Worm (Caenorhabditis elegans): ENCODE results near the gene F32D1.8.
A peak's percentile ranks its signal among the peaks of the same experiment; 100 is the strongest.

Gene F32D1.8

DNA sequence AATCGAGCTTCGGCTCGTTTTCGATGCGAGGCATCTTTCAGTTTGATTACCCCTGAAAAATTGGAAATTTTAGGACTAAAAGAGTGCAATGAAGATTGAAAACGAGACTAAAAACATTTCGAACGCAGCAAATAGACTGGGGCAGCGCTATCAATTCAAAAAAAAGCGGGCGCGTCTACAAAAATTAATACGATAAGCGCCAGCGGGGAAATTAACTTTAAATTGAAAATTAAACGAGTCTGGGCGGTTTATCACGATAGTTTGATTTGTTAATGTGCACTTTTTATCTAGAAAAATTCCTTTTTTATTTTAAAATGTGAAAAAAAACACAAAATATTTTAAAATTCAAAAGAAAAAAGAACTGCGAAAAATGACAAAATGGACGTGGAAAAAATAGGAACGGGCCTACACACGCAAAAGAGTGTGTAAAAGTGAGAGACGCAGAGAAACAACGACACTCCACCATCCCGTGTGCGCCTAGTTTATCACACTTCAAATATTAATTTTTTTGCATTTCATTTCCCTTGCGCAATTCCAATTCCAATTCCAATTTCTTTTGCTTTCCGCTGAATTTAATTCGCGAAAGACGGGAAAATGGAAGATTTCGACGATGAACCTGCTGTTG lies 6.1 kb downstream of the F32D1.8 start, which contains the start of the genes gmpr-1 and fipp-1 (continued):
- TF ChIP-seq lsy-2 (tag; optimal IDR thresholded peaks at IDR 0.05) (peak; percentile 75 to 78), nhr-90 (tag; optimal IDR thresholded peaks at IDR 0.05; ENCODE audit: poor library complexity) (peak; percentile 78), hlh-4 (tag; optimal IDR thresholded peaks at IDR 0.05) (no peak), sptf-1 (tag; optimal IDR thresholded peaks at IDR 0.05) (no peak), nhr-20 (tag; optimal IDR thresholded peaks at IDR 0.05) (peak; percentile 69), elt-2 (tag; optimal IDR thresholded peaks at IDR 0.05) (peak; percentile 22), efl-1 (optimal IDR thresholded peaks at IDR 0.05) (peak; percentile 83 to 84), efl-1 (GFP tag; optimal IDR thresholded peaks at IDR 0.05 in 1 of 2) (peak; percentile 77 to 97), unc-98 (GFP tag; IDR thresholded peaks at IDR 0.05) (no peak), pag-3 (tag; optimal IDR thresholded peaks at IDR 0.05; ENCODE audit: borderline replicate concordance, insufficient read depth) (no peak), mef-2 (tag; optimal IDR thresholded peaks at IDR 0.05) (no peak), C04F5.9 (tag; optimal IDR thresholded peaks at IDR 0.05) (no peak), ztf-4 (tag; optimal IDR thresholded peaks at IDR 0.05) (no peak), swsn-7 (tag; optimal IDR thresholded peaks at IDR 0.05) (peak; percentile 77), ceh-82 (tag; optimal IDR thresholded peaks at IDR 0.05) (peak; percentile 33 to 71 (median 45)), F16B12.6 (tag; optimal IDR thresholded peaks at IDR 0.05) (peak; percentile 31), xbp-1 (tag; optimal IDR thresholded peaks at IDR 0.05) (peak; percentile 73), unc-86 (tag; optimal IDR thresholded peaks at IDR 0.05) (peak; percentile 67), tbx-2 (tag; optimal IDR thresholded peaks at IDR 0.05) (peak; percentile 71), snpc-4 (tag; optimal IDR thresholded peaks at IDR 0.05) (no peak), isw-1 (GFP tag; IDR thresholded peaks at IDR 0.05) (peak; percentile 52), pax-3 (tag; optimal IDR thresholded peaks at IDR 0.05) (no peak), hlh-17 (GFP tag; optimal IDR thresholded peaks at IDR 0.05; ENCODE audit: borderline replicate concordance) (no peak), mep-1 (tag; optimal IDR thresholded peaks at IDR 0.05) (peak; percentile 74), ceh-63 (GFP tag; optimal IDR thresholded peaks at IDR 0.05) (no peak), rnt-1 (tag; optimal IDR thresholded peaks at IDR 0.05) (peak; percentile 74), lin-13 (GFP tag; optimal IDR thresholded peaks at IDR 0.05) (no peak), dsc-1 (tag; optimal IDR thresholded peaks at IDR 0.05) (peak; percentile 57), ets-5 (GFP tag; IDR thresholded peaks at IDR 0.05) (no peak), lin-14 (GFP tag; optimal IDR thresholded peaks at IDR 0.05) (no peak), egl-27 (tag; optimal IDR thresholded peaks at IDR 0.05) (no peak), jun-1 (tag; optimal IDR thresholded peaks at IDR 0.05) (peak; percentile 33), zip-4 (GFP tag; optimal IDR thresholded peaks at IDR 0.05) (peak; percentile 21), vab-15 (tag; optimal IDR thresholded peaks at IDR 0.05) (no peak), nhr-84 (tag; optimal IDR thresholded peaks at IDR 0.05) (no peak), unc-130 (tag; optimal IDR thresholded peaks at IDR 0.05) (no peak), pqm-1 (tag; optimal IDR thresholded peaks at IDR 0.05) (no peak), ces-1 (GFP tag; optimal IDR thresholded peaks at IDR 0.05) (no peak), skn-1 (tag; optimal IDR thresholded peaks at IDR 0.05) (peak; percentile 54), elt-3 (tag; optimal IDR thresholded peaks at IDR 0.05) (peak in 2 of 6 experiments; percentile 7 to 54), aly-2 (tag; optimal IDR thresholded peaks at IDR 0.05) (no peak), mdl-1 (tag; optimal IDR thresholded peaks at IDR 0.05) (peak in 1 of 2 experiments; percentile 30), nhr-237 (tag; optimal IDR thresholded peaks at IDR 0.05) (no peak), lin-15B (tag; optimal IDR thresholded peaks at IDR 0.05) (peak; percentile 57), ceh-8 (GFP tag; optimal IDR thresholded peaks at IDR 0.05) (peak; percentile 38), alr-1 (tag; optimal IDR thresholded peaks at IDR 0.05; ENCODE audit: borderline replicate concordance) (no peak), lin-39 (tag; optimal IDR thresholded peaks at IDR 0.05) (peak; percentile 69), fkh-10 (GFP tag; optimal IDR thresholded peaks at IDR 0.05) (no peak), nhr-12 (tag; optimal IDR thresholded peaks at IDR 0.05) (no peak), blmp-1 (tag; optimal IDR thresholded peaks at IDR 0.05) (peak; percentile 33), nhr-76 (tag; optimal IDR thresholded peaks at IDR 0.05) (no peak), unc-30 (tag; optimal IDR thresholded peaks at IDR 0.05) (no peak), nhr-85 (tag) (peak; percentile 82)
